Fruit fly (Drosophila melanogaster) whole organism, embryonic: ENCODE data around the gene mRpS7.

Experiments used
- Awh ChIP-seq: fragments of 200-800 bp; sonication (Bioruptor generic); IDR thresholded peaks from 2 replicates; pipeline ENCODE4, ENCODE4 v1.3.6; 2022; ENCODE audit warnings: missing biosample characterization, missing genetic modification characterization
- Bdp1 ChIP-seq: fragments of 200-800 bp; sonication (Bioruptor generic); optimal IDR thresholded peaks from 3 replicates; lab custom pipeline; 2016; ENCODE audit warnings: missing biosample characterization, missing genetic modification characterization
- CG10274 ChIP-seq: fragments of 200-800 bp; sonication (Bioruptor generic); optimal IDR thresholded peaks from 3 replicates; lab custom pipeline; 2017; ENCODE audit warnings: missing biosample characterization, mild to moderate bottlenecking, missing genetic modification characterization
- CG10366 ChIP-seq: fragments of 200-800 bp; sonication (Bioruptor generic); IDR thresholded peaks from 2 replicates; pipeline ENCODE4 v1.3.6; 2022; ENCODE audit warnings: missing biosample characterization, missing genetic modification characterization
- CG10431 ChIP-seq: fragments of 200-800 bp; sonication (Bioruptor generic); optimal IDR thresholded peaks from 3 replicates; lab custom pipeline; 2018; ENCODE audit warnings: missing biosample characterization, mild to moderate bottlenecking, missing genetic modification characterization
- CG11696 ChIP-seq: fragments of 200-800 bp; sonication (Bioruptor generic); IDR thresholded peaks from 2 replicates; pipeline ENCODE4 v1.3.6; 2022; ENCODE audit warnings: missing biosample characterization, missing genetic modification characterization
- CG11723 ChIP-seq: fragments of 200-800 bp; sonication (Bioruptor generic); optimal IDR thresholded peaks from 2 replicates; lab custom pipeline; 2017; ENCODE audit warnings: missing biosample characterization, mild to moderate bottlenecking, missing genetic modification characterization
- CG12942 ChIP-seq: fragments of 200-800 bp; sonication (Bioruptor generic); optimal IDR thresholded peaks from 3 replicates; lab custom pipeline; 2016; ENCODE audit warnings: missing biosample characterization, missing genetic modification characterization
- CG13287 ChIP-seq: fragments of 200-800 bp; sonication (Bioruptor generic); IDR thresholded peaks from 2 replicates; pipeline ENCODE4 v1.3.6; 2022; ENCODE audit warnings: missing biosample characterization, missing genetic modification characterization; ENCODE audit not compliant: partially characterized antibody
- CG13296 ChIP-seq: fragments of 200-800 bp; sonication (Bioruptor generic); optimal IDR thresholded peaks from 3 replicates; lab custom pipeline; 2018; ENCODE audit warnings: missing biosample characterization, mild to moderate bottlenecking, missing genetic modification characterization
- CG13424 ChIP-seq: fragments of 200-800 bp; sonication (Bioruptor generic); optimal IDR thresholded peaks from 2 replicates; lab custom pipeline; 2019; ENCODE audit warnings: missing biosample characterization, mild to moderate bottlenecking, missing genetic modification characterization, moderate library complexity
- CG14014 ChIP-seq: fragments of 200-800 bp; sonication (Bioruptor generic); IDR thresholded peaks from 2 replicates; pipeline ENCODE4 v1.3.6; 2022; ENCODE audit warnings: missing biosample characterization, missing genetic modification characterization
- CG1792 ChIP-seq: fragments of 200-800 bp; sonication (Bioruptor generic); optimal IDR thresholded peaks from 2 replicates; lab custom pipeline; 2016; ENCODE audit warnings: missing biosample characterization, missing genetic modification characterization
- CG18599 ChIP-seq: fragments of 200-800 bp; sonication (Bioruptor generic); optimal IDR thresholded peaks from 3 replicates; lab custom pipeline; 2017; ENCODE audit warnings: missing biosample characterization, missing genetic modification characterization, mild to moderate bottlenecking, moderate library complexity, missing genetic modification reagents
- CG2199 ChIP-seq: fragments of 200-800 bp; sonication (Bioruptor generic); IDR thresholded peaks from 3 replicates; pipeline ENCODE4 v1.3.6; 2022; ENCODE audit warnings: missing biosample characterization, missing genetic modification characterization
- CG30020 ChIP-seq: fragments of 200-800 bp; optimal IDR thresholded peaks from 2 replicates; lab custom pipeline; 2019; ENCODE audit warnings: missing biosample characterization, mild to moderate bottlenecking, missing genetic modification characterization, moderate library complexity
- CG32532 ChIP-seq: fragments of 200-800 bp; sonication (Bioruptor generic); IDR thresholded peaks from 2 replicates; pipeline ENCODE4 v1.3.6; 2022; ENCODE audit warnings: missing biosample characterization, missing genetic modification characterization
- CG4617 ChIP-seq: fragments of 200-800 bp; sonication (Bioruptor generic); optimal IDR thresholded peaks from 3 replicates; lab custom pipeline; 2016; ENCODE audit warnings: missing biosample characterization, missing genetic modification characterization, borderline replicate concordance
- CG5180 ChIP-seq: fragments of 200-800 bp; sonication (Bioruptor generic); optimal IDR thresholded peaks from 3 replicates; lab custom pipeline; 2017; ENCODE audit warnings: missing biosample characterization, missing genetic modification characterization, mild to moderate bottlenecking, moderate library complexity, missing genetic modification reagents
- CG6689 ChIP-seq: fragments of 200-800 bp; sonication (Bioruptor generic); IDR thresholded peaks from 2 replicates; pipeline ENCODE4 v1.3.6; 2022; ENCODE audit warnings: missing biosample characterization, missing genetic modification characterization
- CG7786 ChIP-seq: fragments of 200-800 bp; sonication (Bioruptor generic); optimal IDR thresholded peaks from 2 replicates; lab custom pipeline; 2016; ENCODE audit warnings: missing biosample characterization, missing genetic modification characterization
- CG8089 ChIP-seq: fragments of 200-800 bp; sonication (Bioruptor generic); optimal IDR thresholded peaks from 3 replicates; lab custom pipeline; 2016; ENCODE audit warnings: missing biosample characterization, missing genetic modification characterization
- CG8944 ChIP-seq: fragments of 200-800 bp; sonication (Bioruptor generic); optimal IDR thresholded peaks from 3 replicates; lab custom pipeline; 2016; ENCODE audit warnings: missing biosample characterization, missing genetic modification characterization
- Chrac-16 ChIP-seq: fragments of 200-800 bp; sonication (Bioruptor generic); optimal IDR thresholded peaks from 3 replicates; lab custom pipeline; 2016; ENCODE audit warnings: missing biosample characterization, missing genetic modification characterization
- HmgZ ChIP-seq: fragments of 200-800 bp; sonication (Bioruptor generic); optimal IDR thresholded peaks from 2 replicates; lab custom pipeline; 2018; ENCODE audit warnings: missing biosample characterization, mild to moderate bottlenecking, missing genetic modification characterization
- Lim3 ChIP-seq: fragments of 200-800 bp; sonication (Bioruptor generic); IDR thresholded peaks from 2 replicates; pipeline ENCODE4 v1.3.6; 2022; ENCODE audit warnings: missing biosample characterization, missing genetic modification characterization
- NC2β ChIP-seq: fragments of 200-800 bp; sonication (Bioruptor generic); optimal IDR thresholded peaks from 2 replicates; lab custom pipeline; 2016; ENCODE audit warnings: missing biosample characterization, missing genetic modification characterization
- Oli ChIP-seq: fragments of 200-800 bp; sonication (Bioruptor generic); optimal IDR thresholded peaks from 2 replicates; lab custom pipeline; 2018; ENCODE audit warnings: missing biosample characterization, mild to moderate bottlenecking, missing genetic modification characterization, moderate library complexity
- Optix ChIP-seq: fragments of 200-800 bp; sonication (Bioruptor generic); IDR thresholded peaks from 3 replicates; pipeline ENCODE4 v1.3.6; 2022; ENCODE audit warnings: missing biosample characterization, missing genetic modification characterization
- Sin3A ChIP-seq: fragments of >200 bp; optimal IDR thresholded peaks from 2 replicates; lab custom pipeline; 2018
- Six4 ChIP-seq: fragments of 200-800 bp; sonication (Bioruptor generic); optimal IDR thresholded peaks from 2 replicates; lab custom pipeline; 2016; ENCODE audit warnings: missing biosample characterization, missing genetic modification characterization
- Sox102F ChIP-seq: fragments of 200-800 bp; sonication (Bioruptor generic); optimal IDR thresholded peaks from 2 replicates; lab custom pipeline; 2018; ENCODE audit warnings: missing biosample characterization, mild to moderate bottlenecking, missing genetic modification characterization, moderate library complexity
- Xrp1 ChIP-seq: fragments of 200-800 bp; sonication (Bioruptor generic); IDR thresholded peaks from 2 replicates; pipeline ENCODE4 v1.3.6; 2022; ENCODE audit warnings: missing biosample characterization, missing genetic modification characterization
- amos ChIP-seq: fragments of 200-800 bp; sonication (Bioruptor generic); IDR thresholded peaks from 2 replicates; pipeline ENCODE4 v1.3.6; 2022; ENCODE audit warnings: missing biosample characterization, missing genetic modification characterization; ENCODE audit not compliant: partially characterized antibody
- ase ChIP-seq: fragments of 200-800 bp; sonication (Bioruptor generic); IDR thresholded peaks from 3 replicates; pipeline ENCODE4 v1.3.6; 2022; ENCODE audit warnings: missing biosample characterization, missing genetic modification characterization
- dimm ChIP-seq: fragments of 200-800 bp; sonication (Bioruptor generic); IDR thresholded peaks from 2 replicates; pipeline ENCODE4 v1.3.6; 2022; ENCODE audit warnings: missing biosample characterization, missing genetic modification characterization
- fd3F ChIP-seq: fragments of 200-800 bp; sonication (Bioruptor generic); optimal IDR thresholded peaks from 2 replicates; lab custom pipeline; 2018; ENCODE audit warnings: missing biosample characterization, mild to moderate bottlenecking, missing genetic modification characterization, moderate library complexity
- klu ChIP-seq: fragments of 200-800 bp; sonication (Bioruptor generic); IDR thresholded peaks from 2 replicates; pipeline ENCODE4 v1.3.6; 2022; ENCODE audit warnings: missing biosample characterization, missing genetic modification characterization
- nom ChIP-seq: fragments of 200-800 bp; sonication (Bioruptor generic); optimal IDR thresholded peaks from 2 replicates; lab custom pipeline; 2017; ENCODE audit warnings: missing biosample characterization, missing genetic modification characterization, mild to moderate bottlenecking, moderate library complexity, missing genetic modification reagents
- pum ChIP-seq: fragments of 200-800 bp; sonication (Bioruptor generic); optimal IDR thresholded peaks from 2 replicates; lab custom pipeline; 2016; ENCODE audit warnings: missing biosample characterization, missing genetic modification characterization
- salm ChIP-seq: fragments of 200-800 bp; sonication (Bioruptor generic); optimal IDR thresholded peaks from 2 replicates; lab custom pipeline; 2018; ENCODE audit warnings: missing biosample characterization, mild to moderate bottlenecking, missing genetic modification characterization
- sd ChIP-seq: fragments of 200-800 bp; sonication (Bioruptor generic); optimal IDR thresholded peaks from 3 replicates; lab custom pipeline; 2018; ENCODE audit warnings: missing biosample characterization, mild to moderate bottlenecking, missing genetic modification characterization, moderate library complexity
- sna ChIP-seq: fragments of 200-800 bp; sonication (Bioruptor generic); IDR thresholded peaks from 2 replicates; pipeline ENCODE4 v1.3.6; 2022; ENCODE audit warnings: missing biosample characterization, missing genetic modification characterization; ENCODE audit not compliant: partially characterized antibody
- sug ChIP-seq: fragments of 200-800 bp; optimal IDR thresholded peaks from 2 replicates; lab custom pipeline; 2019; ENCODE audit warnings: missing biosample characterization, mild to moderate bottlenecking, missing genetic modification characterization, moderate library complexity
- tin ChIP-seq: fragments of 200-800 bp; sonication (Bioruptor generic); optimal IDR thresholded peaks from 3 replicates; lab custom pipeline; 2016; ENCODE audit warnings: missing biosample characterization, missing genetic modification characterization
- trh ChIP-seq: fragments of 200-800 bp; sonication (Bioruptor generic); optimal IDR thresholded peaks from 2 replicates; lab custom pipeline; 2016; ENCODE audit warnings: missing biosample characterization, missing genetic modification characterization
- ttk ChIP-seq: fragments of 200-800 bp; sonication (Bioruptor generic); IDR thresholded peaks from 2 replicates; pipeline ENCODE4 v2.1.2; 2022; ENCODE audit warnings: missing biosample characterization, missing genetic modification characterization
- vfl ChIP-seq: fragments of 200-800 bp; sonication (Bioruptor generic); optimal IDR thresholded peaks from 2 replicates; lab custom pipeline; 2016; ENCODE audit warnings: missing biosample characterization, missing genetic modification characterization
- vnd ChIP-seq: fragments of 200-800 bp; sonication (Bioruptor generic); IDR thresholded peaks from 3 replicates; pipeline ENCODE4 v1.3.6; 2022; ENCODE audit warnings: missing biosample characterization, missing genetic modification characterization; ENCODE audit not compliant: partially characterized antibody
- wek ChIP-seq: fragments of 200-800 bp; sonication (Bioruptor generic); optimal IDR thresholded peaks from 3 replicates; lab custom pipeline; 2018; ENCODE audit warnings: missing biosample characterization, mild to moderate bottlenecking, missing genetic modification characterization, moderate library complexity
- zfh2 ChIP-seq: fragments of 200-800 bp; sonication (Bioruptor generic); optimal IDR thresholded peaks from 2 replicates; lab custom pipeline; 2016; ENCODE audit warnings: missing biosample characterization, missing genetic modification characterization

The mRpS7 gene

dm6 chr2L:10356508-10356907 is 30.0 kb upstream of the mRpS7 start, which contains the start of the genes CtsL4 and ClpP (continued):
- peak; percentile 55; the same call in 1 of the 3 replicates for TF ChIP-seq CG2199 (GFP tag; lab: Robert Waterston, UW)
- no peak for TF ChIP-seq sna (GFP tag; lab: Robert Waterston, UW)
- TF ChIP-seq fd3F: peak; percentile 42
- TF ChIP-seq CG7786 (GFP tag; lab: Kevin White, UChicago): peak; percentile 11
- no peak for TF ChIP-seq CG18599
- peak; percentile 46 for TF ChIP-seq tin (GFP tag; lab: Kevin White, UChicago)
- TF ChIP-seq vfl: peak; percentile 43
- TF ChIP-seq Lim3: no peak
- no peak for TF ChIP-seq sug (tag; lab: Kevin White, UChicago)
- TF ChIP-seq CG6689 (GFP tag; lab: Robert Waterston, UW): 0 out of 2 replicates have a peak, but pooled peaks have one; percentile 21
- TF ChIP-seq CG11696: no peak
- no peak for TF ChIP-seq Bdp1 (GFP tag; lab: Kevin White, UChicago)
- no peak for TF ChIP-seq vnd
- TF ChIP-seq CG5180 (GFP tag; lab: Kevin White, UChicago): no peak
- no peak for TF ChIP-seq Sin3A (lab: Kevin White, UChicago)
- TF ChIP-seq trh: no peak
- TF ChIP-seq CG30020 (tag; lab: Kevin White, UChicago): peak; percentile 100
- no peak for TF ChIP-seq ttk (GFP tag; lab: Robert Waterston, UW)
- peak; percentile 50 for TF ChIP-seq CG13424 (tag; lab: Kevin White, UChicago)
- TF ChIP-seq dimm (GFP tag; lab: Robert Waterston, UW): no peak
- peak; percentile 28; the same call in 1 of the 3 replicates for TF ChIP-seq Optix (GFP tag; lab: Robert Waterston, UW)
- TF ChIP-seq wek (GFP tag; lab: Kevin White, UChicago): peak; percentile 97
- TF ChIP-seq pum (GFP tag; lab: Kevin White, UChicago): peak; percentile 35
- TF ChIP-seq amos: no peak
- TF ChIP-seq CG13296: peak; percentile 40
- no peak for TF ChIP-seq CG10274 (GFP tag; lab: Kevin White, UChicago)
- TF ChIP-seq CG13287 (GFP tag; lab: Robert Waterston, UW): peak; percentile 33; the same call in 1 of the 2 replicates
- no peak for TF ChIP-seq Sox102F (GFP tag; lab: Kevin White, UChicago)
- peak; percentile 87 for TF ChIP-seq CG10431 (GFP tag; lab: Kevin White, UChicago)
- TF ChIP-seq CG8944 (GFP tag; lab: Kevin White, UChicago): peak; percentile 20
- TF ChIP-seq ase: peak; percentile 26; the same call in 1 of the 3 replicates
- TF ChIP-seq sd (tag; lab: Kevin White, UChicago): no peak
- TF ChIP-seq CG32532: peak; percentile 34
- no peak for TF ChIP-seq klu (GFP tag; lab: Robert Waterston, UW)
- TF ChIP-seq Chrac-16: peak; percentile 52
- peak; percentile 33; the same call in 1 of the 2 replicates for TF ChIP-seq Xrp1 (GFP tag; lab: Robert Waterston, UW)
- no peak for TF ChIP-seq nom (GFP tag; lab: Kevin White, UChicago)
- peak; percentile 17 for TF ChIP-seq CG8089 (GFP tag; lab: Kevin White, UChicago)
- TF ChIP-seq salm: no peak
- no peak for TF ChIP-seq NC2β (GFP tag; lab: Kevin White, UChicago)
- TF ChIP-seq CG11723: peak; percentile 99
- TF ChIP-seq HmgZ (tag; lab: Kevin White, UChicago): peak; percentile 72
- TF ChIP-seq Oli: peak; percentile 45
- TF ChIP-seq zfh2 (GFP tag; lab: Kevin White, UChicago): peak; percentile 33
- no peak for TF ChIP-seq CG14014 (GFP tag; lab: Robert Waterston, UW)
- TF ChIP-seq CG4617 (GFP tag; lab: Kevin White, UChicago): peak; percentile 76
- peak; percentile 38; the same call in 1 of the 2 replicates for TF ChIP-seq CG10366 (GFP tag; lab: Robert Waterston, UW)
- TF ChIP-seq CG12942 (GFP tag; lab: Kevin White, UChicago): peak; percentile 1
- TF ChIP-seq Six4: peak; percentile 37
- TF ChIP-seq Awh (GFP tag; lab: Robert Waterston, UW): no peak
- no peak for TF ChIP-seq CG1792
